Fruit fly (Drosophila melanogaster): ENCODE results near the gene ifc.
A peak's percentile ranks its signal among the peaks of the same experiment; 100 is the strongest.

Gene ifc

DNA sequence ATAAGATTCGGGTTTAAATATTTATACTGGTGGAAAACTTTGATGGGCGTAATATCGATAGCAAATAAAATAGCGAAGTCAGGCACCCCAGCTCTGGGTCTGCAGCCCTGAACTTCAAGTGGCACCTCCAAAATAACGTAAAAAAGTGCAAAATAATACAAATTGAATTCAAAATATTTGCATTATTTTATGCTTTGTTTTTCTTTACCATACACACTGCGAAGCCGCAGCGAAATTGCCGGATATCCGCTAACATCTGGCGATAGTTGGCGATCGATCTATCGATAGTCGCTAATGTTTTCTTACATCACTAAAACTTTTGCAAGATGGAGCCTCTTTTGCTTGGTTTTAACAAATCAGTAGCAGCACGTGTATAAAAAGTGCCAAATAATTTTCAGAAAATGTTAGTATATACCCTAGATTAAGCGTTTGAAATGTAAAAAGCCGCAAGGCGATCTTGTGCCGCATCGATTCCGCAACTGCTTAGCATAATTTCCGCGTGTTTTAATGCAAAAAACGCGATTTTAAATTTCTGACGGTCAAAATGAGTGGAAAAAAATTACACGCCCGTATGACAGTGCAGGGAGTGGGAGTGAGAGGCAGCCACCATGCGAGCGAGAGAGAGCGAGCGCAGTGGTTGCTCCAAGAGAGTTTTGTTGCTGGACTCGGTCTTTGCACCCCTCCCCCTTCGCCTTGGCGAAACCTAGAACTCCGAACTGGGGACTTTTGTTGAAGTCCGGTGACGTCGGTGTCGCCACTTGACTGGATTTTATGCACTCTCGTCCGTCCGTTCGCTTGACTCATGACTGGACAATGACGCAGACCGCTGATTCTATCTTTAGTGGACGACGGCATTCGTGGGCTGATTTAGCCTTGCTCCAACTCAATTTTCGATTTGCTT is 4.5 kb upstream of the ifc start, which contains the start of gene eIF4A (continued):
- TF ChIP-seq gsb (GFP tag; IDR thresholded peaks at IDR 0.05) (no peak), CG9437 (GFP tag; optimal IDR thresholded peaks at IDR 0.05) (peak; percentile 89), CG17912 (GFP tag; optimal IDR thresholded peaks at IDR 0.05) (no peak), otp (GFP tag; IDR thresholded peaks at IDR 0.05) (no peak), CG12744 (GFP tag; optimal IDR thresholded peaks at IDR 0.05) (no peak), CG33557 (GFP tag; optimal IDR thresholded peaks at IDR 0.05) (peak; percentile 25), Spps (tag; optimal IDR thresholded peaks at IDR 0.05) (peak; percentile 11), CG7745 (tag; optimal IDR thresholded peaks at IDR 0.05) (no peak), br (optimal IDR thresholded peaks at IDR 0.05) (no peak), slbo (GFP tag; IDR thresholded peaks at IDR 0.05) (no peak), CoRest (tag; optimal IDR thresholded peaks at IDR 0.05) (peak; percentile 53), CG11456 (GFP tag; IDR thresholded peaks at IDR 0.05) (no peak), CG10147 (GFP tag; optimal IDR thresholded peaks at IDR 0.05) (peak; percentile 15), luna (GFP tag; optimal IDR thresholded peaks at IDR 0.05) (no peak), CG1602 (GFP tag; optimal IDR thresholded peaks at IDR 0.05) (no peak), Dref (GFP tag; IDR thresholded peaks at IDR 0.05) (no peak), CG12769 (tag; optimal IDR thresholded peaks at IDR 0.05) (no peak), CG16813 (GFP tag; IDR thresholded peaks at IDR 0.05; ENCODE audit: partially characterized antibody) (no peak), Gsc (GFP tag; IDR thresholded peaks at IDR 0.05) (no peak), disco-r (GFP tag; optimal IDR thresholded peaks at IDR 0.05) (no peak), Ravus (GFP tag; IDR thresholded peaks at IDR 0.05) (no peak), Rx (GFP tag; IDR thresholded peaks at IDR 0.05) (no peak), CG3065 (GFP tag; optimal IDR thresholded peaks at IDR 0.05) (no peak), Camta (GFP tag; optimal IDR thresholded peaks at IDR 0.05) (no peak), prd (optimal IDR thresholded peaks at IDR 0.05) (no peak), prd (GFP tag; IDR thresholded peaks at IDR 0.05) (no peak), CG34224 (GFP tag; IDR thresholded peaks at IDR 0.05; ENCODE audit: partially characterized antibody) (no peak), Dll (GFP tag; IDR thresholded peaks at IDR 0.05; ENCODE audit: partially characterized antibody) (no peak), D19A (tag; optimal IDR thresholded peaks at IDR 0.05) (no peak), pita (GFP tag; optimal IDR thresholded peaks at IDR 0.05) (peak; percentile 66), CG2875 (GFP tag; optimal IDR thresholded peaks at IDR 0.05) (peak; percentile 32), yki (optimal IDR thresholded peaks at IDR 0.05) (peak; percentile 61), ERR (GFP tag; optimal IDR thresholded peaks at IDR 0.05) (no peak), kay (GFP tag; optimal IDR thresholded peaks at IDR 0.05) (no peak), bcd (GFP tag; optimal IDR thresholded peaks at IDR 0.05) (peak; percentile 42)

DNA sequence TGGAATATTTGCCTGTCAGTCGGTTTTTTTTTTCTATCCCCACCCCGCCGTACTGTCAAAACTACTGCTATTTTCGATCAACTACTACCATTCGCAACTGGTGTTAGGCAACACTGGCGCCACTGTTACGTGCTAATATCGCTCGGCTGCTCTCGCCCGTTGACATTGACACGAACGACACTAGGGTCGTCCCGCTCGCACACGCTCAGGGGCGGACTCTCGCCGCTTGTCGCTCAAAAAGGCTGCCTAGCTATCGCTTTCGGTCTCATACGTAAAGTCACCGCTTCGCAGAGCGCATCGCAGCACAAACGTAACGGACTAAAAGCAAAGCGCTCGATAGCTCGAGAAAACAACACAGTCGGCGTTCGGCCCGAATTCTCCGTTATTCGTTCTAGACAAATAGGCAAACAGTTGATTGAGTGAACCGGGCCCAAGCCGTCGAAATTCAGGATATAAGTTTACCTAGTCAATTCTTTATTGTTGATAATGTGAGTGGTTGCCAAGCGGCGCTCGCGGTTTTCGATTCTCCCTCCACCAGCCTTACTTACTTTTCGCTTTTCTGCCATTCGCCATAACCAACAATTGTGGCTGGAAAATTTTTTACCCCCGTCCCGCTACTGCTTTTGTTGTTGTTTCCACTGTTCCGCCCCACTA is 3.7 kb upstream of the ifc start:
- TF ChIP-seq h (optimal IDR thresholded peaks at IDR 0.05) (no peak), CG7839 (tag; optimal IDR thresholded peaks at IDR 0.05) (peak; percentile 20), her (GFP tag; optimal IDR thresholded peaks at IDR 0.05) (peak; percentile 41), CG14441 (GFP tag; IDR thresholded peaks at IDR 0.05) (no peak), CG1603 (tag; optimal IDR thresholded peaks at IDR 0.05) (peak; percentile 56), CG32772 (GFP tag; IDR thresholded peaks at IDR 0.05) (no peak), gcm (GFP tag; optimal IDR thresholded peaks at IDR 0.05) (no peak), tin (GFP tag; optimal IDR thresholded peaks at IDR 0.05) (peak; percentile 32), CG4328 (GFP tag; optimal IDR thresholded peaks at IDR 0.05) (peak; percentile 60), CG8765 (GFP tag; IDR thresholded peaks at IDR 0.05) (no peak), gro (GFP tag; optimal IDR thresholded peaks at IDR 0.05) (peak; percentile 12), CG33557 (GFP tag; optimal IDR thresholded peaks at IDR 0.05) (peak; percentile 38), CG2199 (GFP tag; IDR thresholded peaks at IDR 0.05) (no peak), ewg (GFP tag; optimal IDR thresholded peaks at IDR 0.05) (peak; percentile 40), CG6813 (GFP tag; optimal IDR thresholded peaks at IDR 0.05) (no peak), scrt (GFP tag; optimal IDR thresholded peaks at IDR 0.05) (peak; percentile 44), CG9215 (GFP tag; IDR thresholded peaks at IDR 0.05) (no peak), ems (GFP tag; optimal IDR thresholded peaks at IDR 0.05) (peak; percentile 44)

All from whole organism, embryonic.